Fruit fly (Drosophila melanogaster): Measurements from ENCODE around the gene eEF1gamma.

- TF ChIP-seq CG8478 (optimal IDR thresholded peaks at IDR 0.05) (no peak), CTCF (optimal IDR thresholded peaks at IDR 0.05) (no peak)
Measured at dm6 chr3R:29198299-29198698, 21.7 kb upstream of the eEF1gamma start.
